Fruit fly (Drosophila melanogaster): ENCODE results near the gene CG10958.

Gene CG10958

dm6 chrX:8131693-8132313, at the start of gene CG10958 (continued):
- TF ChIP-seq Oli (tag; optimal IDR thresholded peaks at IDR 0.05) (peak; percentile 27), ash1 (GFP tag; optimal IDR thresholded peaks at IDR 0.05) (no peak), CG2202 (tag; optimal IDR thresholded peaks at IDR 0.05) (no peak), eyg (GFP tag; optimal IDR thresholded peaks at IDR 0.05) (no peak), chn (GFP tag; optimal IDR thresholded peaks at IDR 0.05) (peak; percentile 26), CG4707 (GFP tag; optimal IDR thresholded peaks at IDR 0.05) (no peak), CG31224 (GFP tag; IDR thresholded peaks at IDR 0.05) (no peak), CG13296 (GFP tag; optimal IDR thresholded peaks at IDR 0.05) (peak; percentile 61), CG10267 (tag; optimal IDR thresholded peaks at IDR 0.05) (peak; percentile 93), Ada2b (GFP tag; IDR thresholded peaks at IDR 0.05) (peak; percentile 47), Drgx (GFP tag; IDR thresholded peaks at IDR 0.05) (peak; percentile 45; the same call in 1 of the 2 replicates), usp (GFP tag; optimal IDR thresholded peaks at IDR 0.05) (no peak), CG7987 (GFP tag; optimal IDR thresholded peaks at IDR 0.05) (no peak), CG1529 (GFP tag; optimal IDR thresholded peaks at IDR 0.05) (no peak), CG3281 (GFP tag; optimal IDR thresholded peaks at IDR 0.05) (peak; percentile 33), Rfx (GFP tag; IDR thresholded peaks at IDR 0.05) (peak; percentile 66), sisA (GFP tag; IDR thresholded peaks at IDR 0.05) (peak; percentile 52), CG2875 (GFP tag; optimal IDR thresholded peaks at IDR 0.05) (peak; percentile 6), Lhr (GFP tag; optimal IDR thresholded peaks at IDR 0.05) (no peak), CG16813 (GFP tag; IDR thresholded peaks at IDR 0.05; ENCODE audit: partially characterized antibody) (no peak), HmgD (GFP tag; optimal IDR thresholded peaks at IDR 0.05) (no peak), HLHmδ (GFP tag; optimal IDR thresholded peaks at IDR 0.05) (no peak), CkIIα-i1 (GFP tag; IDR thresholded peaks at IDR 0.05) (no peak), ssp (GFP tag; IDR thresholded peaks at IDR 0.05) (peak; percentile 38; the same call in 1 of the 2 replicates), luna (GFP tag; optimal IDR thresholded peaks at IDR 0.05) (no peak), rib (GFP tag; IDR thresholded peaks at IDR 0.05) (no peak; the same call in 1 of the 2 replicates), MTF-1 (GFP tag; optimal IDR thresholded peaks at IDR 0.05; ENCODE audit: borderline replicate concordance) (no peak), Med (GFP tag) (peak; percentile 79), otp (GFP tag; IDR thresholded peaks at IDR 0.05) (no peak), CG10321 (GFP tag; IDR thresholded peaks at IDR 0.05) (no peak), chif (GFP tag; optimal IDR thresholded peaks at IDR 0.05) (peak in 1 of 2 experiments; percentile 13), CG7963 (GFP tag; IDR thresholded peaks at IDR 0.05; ENCODE audit: partially characterized antibody) (no peak), Fer2 (tag; optimal IDR thresholded peaks at IDR 0.05) (peak; percentile 18), CG14710 (tag; optimal IDR thresholded peaks at IDR 0.05) (peak; percentile 68), H15 (GFP tag; IDR thresholded peaks at IDR 0.05) (no peak), az2 (GFP tag; optimal IDR thresholded peaks at IDR 0.05) (peak; percentile 36), CG17568 (GFP tag; optimal IDR thresholded peaks at IDR 0.05) (no peak)

DNA sequence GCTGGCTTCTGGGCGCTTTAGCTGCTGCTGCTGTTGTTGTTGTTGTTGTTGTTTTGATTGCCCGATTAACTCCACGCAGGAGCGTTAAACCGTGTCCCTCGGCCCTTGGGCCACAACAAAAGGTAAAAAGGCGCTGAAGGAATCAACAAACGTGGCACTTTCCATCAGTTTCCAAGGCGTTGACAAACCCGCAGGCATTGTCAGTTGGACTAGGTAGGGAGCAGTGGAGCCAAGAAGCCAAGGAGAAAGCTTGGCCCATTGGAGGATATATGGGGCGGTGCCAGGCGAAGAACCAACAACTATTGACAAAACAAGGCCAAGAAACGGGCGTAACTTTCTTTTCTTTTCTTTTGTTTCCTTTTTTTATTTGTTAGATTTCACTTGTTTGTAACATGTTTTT, 45.0 kb upstream of the CG10958 start, which contains the start of gene CG2256:
Gene CG2256 (minus strand): TSS at position 101 of the 400 bp plus-strand sequence.
- TF ChIP-seq wek (GFP tag; optimal IDR thresholded peaks at IDR 0.05) (no peak), CG4360 (GFP tag; IDR thresholded peaks at IDR 0.05) (peak; percentile 39; the same call in 1 of the 2 replicates)

Measured in whole organism, embryonic.